Worm (Caenorhabditis elegans): ENCODE results near the gene smex-2.

smex-2 gene

ce11 chrX:2044541-2045168 is 5.4 kb upstream of the smex-2 start:
- no peak for TF ChIP-seq rbr-2 (tag; optimal IDR thresholded peaks at IDR 0.05)
- no peak for TF ChIP-seq daf-16 (GFP tag; optimal IDR thresholded peaks at IDR 0.05)
- no peak for TF ChIP-seq daf-16 (tag; optimal IDR thresholded peaks at IDR 0.05)
- no peak for TF ChIP-seq mxl-3 (GFP tag; optimal IDR thresholded peaks at IDR 0.05)
- no peak for TF ChIP-seq daf-19 (GFP tag; conservative IDR thresholded peaks at IDR 0.05)
- TF ChIP-seq zfp-2 (tag; optimal IDR thresholded peaks at IDR 0.05): no peak
- TF ChIP-seq hmg-1.1 (GFP tag; IDR thresholded peaks at IDR 0.05): no peak
- TF ChIP-seq hlh-30 (tag; optimal IDR thresholded peaks at IDR 0.05; ENCODE audit: insufficient read depth): no peak
- no peak for TF ChIP-seq egl-43 (GFP tag; IDR thresholded peaks at IDR 0.05)
- no peak for TF ChIP-seq nhr-25 (tag; optimal IDR thresholded peaks at IDR 0.05; ENCODE audit: borderline replicate concordance, insufficient read depth)
- TF ChIP-seq nhr-77 (tag; optimal IDR thresholded peaks at IDR 0.05): no peak

ce11 chrX:2043224-2043623 is 4.0 kb upstream of the smex-2 start:
- TF ChIP-seq nhr-25 (tag; optimal IDR thresholded peaks at IDR 0.05; ENCODE audit: borderline replicate concordance, insufficient read depth): no peak
- TF ChIP-seq nhr-111 (GFP tag; optimal IDR thresholded peaks at IDR 0.05): no peak

ce11 chrX:2042621-2043020 is 3.4 kb upstream of the smex-2 start:
- TF ChIP-seq hlh-30 (tag; optimal IDR thresholded peaks at IDR 0.05; ENCODE audit: insufficient read depth) (no peak), Y75B8A.6 (GFP tag; IDR thresholded peaks at IDR 0.05) (no peak), lsy-2 (tag; optimal IDR thresholded peaks at IDR 0.05) (no peak), attf-4 (tag; optimal IDR thresholded peaks at IDR 0.05) (no peak), T26A8.4 (GFP tag; IDR thresholded peaks at IDR 0.05) (no peak), rbr-2 (tag; optimal IDR thresholded peaks at IDR 0.05) (no peak), F44E2.7 (GFP tag; IDR thresholded peaks at IDR 0.05) (no peak), php-3 (GFP tag; IDR thresholded peaks at IDR 0.05) (no peak), unc-39 (tag; optimal IDR thresholded peaks at IDR 0.05) (no peak), lin-1 (GFP tag; IDR thresholded peaks at IDR 0.05) (no peak), D1046.2 (GFP tag; IDR thresholded peaks at IDR 0.05) (no peak), nhr-10 (tag; optimal IDR thresholded peaks at IDR 0.05) (no peak), skn-1 (tag; optimal IDR thresholded peaks at IDR 0.05) (no peak), F26F4.8 (GFP tag; conservative IDR thresholded peaks at IDR 0.05) (no peak), ceh-28 (tag; optimal IDR thresholded peaks at IDR 0.05) (no peak)

ce11 chrX:2041448-2042138 is 2.3 kb upstream of the smex-2 start:
- TF ChIP-seq unc-62 (GFP tag; optimal IDR thresholded peaks at IDR 0.05 in 1 of 2): peak in 1 of 2 experiments; percentile 94
- no peak for TF ChIP-seq unc-62 (tag; optimal IDR thresholded peaks at IDR 0.05)
- TF ChIP-seq daf-16 (GFP tag; optimal IDR thresholded peaks at IDR 0.05): no peak
- TF ChIP-seq daf-16 (tag; optimal IDR thresholded peaks at IDR 0.05): no peak
- TF ChIP-seq nhr-6 (tag; optimal IDR thresholded peaks at IDR 0.05): no peak
- peak; percentile 96 for TF ChIP-seq aha-1 (tag)
- TF ChIP-seq mdt-29 (GFP tag; IDR thresholded peaks at IDR 0.05): no peak
- TF ChIP-seq egl-27 (tag; optimal IDR thresholded peaks at IDR 0.05): no peak

ce11 chrX:2040877-2041276 is 1.6 kb upstream of the smex-2 start:
- TF ChIP-seq daf-19 (GFP tag; conservative IDR thresholded peaks at IDR 0.05) (no peak), unc-62 (GFP tag; optimal IDR thresholded peaks at IDR 0.05 in 1 of 2) (peak in 1 of 2 experiments; percentile 70), unc-62 (tag; optimal IDR thresholded peaks at IDR 0.05) (no peak)

ce11 chrX:2035172-2035571 is 4.1 kb downstream of the smex-2 start, which contains the start of gene ergi-1:
Gene ergi-1, minus strand, starts transcription at chrX:2035272.
- TF ChIP-seq skn-1 (tag; optimal IDR thresholded peaks at IDR 0.05): no peak
- no peak for TF ChIP-seq arid-1 (GFP tag; conservative IDR thresholded peaks at IDR 0.05)
- TF ChIP-seq hlh-30 (tag; optimal IDR thresholded peaks at IDR 0.05; ENCODE audit: insufficient read depth): no peak
- TF ChIP-seq Y105C5A.15 (GFP tag; IDR thresholded peaks at IDR 0.05): no peak
- TF ChIP-seq ceh-28 (tag; optimal IDR thresholded peaks at IDR 0.05): no peak
- no peak for TF ChIP-seq sdz-12 (GFP tag; optimal IDR thresholded peaks at IDR 0.05)
- no peak for TF ChIP-seq Y5F2A.4 (GFP tag; optimal IDR thresholded peaks at IDR 0.05)
- no peak for TF ChIP-seq spr-1 (tag; optimal IDR thresholded peaks at IDR 0.05)
- no peak for TF ChIP-seq set-16 (GFP tag; IDR thresholded peaks at IDR 0.05)
- TF ChIP-seq zfp-2 (tag; optimal IDR thresholded peaks at IDR 0.05): no peak
- no peak for TF ChIP-seq daf-8 (GFP tag; IDR thresholded peaks at IDR 0.05)
- no peak for TF ChIP-seq ces-1 (GFP tag; optimal IDR thresholded peaks at IDR 0.05)
- no peak for TF ChIP-seq nhr-111 (GFP tag; optimal IDR thresholded peaks at IDR 0.05)
- TF ChIP-seq nhr-6 (tag; optimal IDR thresholded peaks at IDR 0.05): no peak
- no peak for TF ChIP-seq hlh-11 (tag; optimal IDR thresholded peaks at IDR 0.05)
- TF ChIP-seq F44E2.7 (GFP tag; IDR thresholded peaks at IDR 0.05): no peak
- no peak for TF ChIP-seq egl-43 (GFP tag; IDR thresholded peaks at IDR 0.05)

Data from whole organism, L4 larva.